Fruit fly (Drosophila melanogaster): ENCODE data around the gene CG2186.

- TF ChIP-seq CG6792 (GFP tag; optimal IDR thresholded peaks at IDR 0.05) = no peak
- TF ChIP-seq Ets96B (tag; optimal IDR thresholded peaks at IDR 0.05) = no peak
- no peak for TF ChIP-seq lz (GFP tag; optimal IDR thresholded peaks at IDR 0.05)
- TF ChIP-seq Lpt (GFP tag; optimal IDR thresholded peaks at IDR 0.05) = no peak
These were observed 8.9 kb upstream of the CG2186 start, which contains the start of gene CG2202 for dm6 chrX:10848565-10848964.

Data from whole organism, prepupa.